Fruit fly (Drosophila melanogaster) whole organism, embryonic: Measurements from ENCODE around the gene sosie.

Source experiments
- ATbp ChIP-seq: fragments of 200-800 bp; sonication (Bioruptor generic); optimal IDR thresholded peaks from 2 replicates; lab custom pipeline; 2017; ENCODE audit warnings: missing biosample characterization, mild to moderate bottlenecking, missing genetic modification characterization, missing genetic modification reagents
- Aef1 ChIP-seq: fragments of 200-800 bp; sonication (Bioruptor generic); IDR thresholded peaks from 3 replicates; pipeline ENCODE4 v1.3.6; 2022; ENCODE audit warnings: missing biosample characterization, missing genetic modification characterization
- CG11723 ChIP-seq: fragments of 200-800 bp; sonication (Bioruptor generic); optimal IDR thresholded peaks from 2 replicates; lab custom pipeline; 2017; ENCODE audit warnings: missing biosample characterization, mild to moderate bottlenecking, missing genetic modification characterization
- CG12104 ChIP-seq: fragments of 200-800 bp; sonication (Bioruptor generic); optimal IDR thresholded peaks from 3 replicates; lab custom pipeline; 2016; ENCODE audit warnings: missing biosample characterization, missing genetic modification characterization
- CG12744 ChIP-seq: fragments of 200-800 bp; sonication (Bioruptor generic); optimal IDR thresholded peaks from 2 replicates; lab custom pipeline; 2016; ENCODE audit warnings: missing biosample characterization, missing genetic modification characterization
- CG13424 ChIP-seq: fragments of 200-800 bp; sonication (Bioruptor generic); optimal IDR thresholded peaks from 2 replicates; lab custom pipeline; 2019; ENCODE audit warnings: missing biosample characterization, mild to moderate bottlenecking, missing genetic modification characterization, moderate library complexity
- CG15269 ChIP-seq: fragments of 200-800 bp; sonication (Bioruptor generic); optimal IDR thresholded peaks from 2 replicates; lab custom pipeline; 2018; ENCODE audit warnings: missing biosample characterization, mild to moderate bottlenecking, missing genetic modification characterization, moderate library complexity
- CG15601 ChIP-seq: fragments of 200-800 bp; sonication (Bioruptor generic); optimal IDR thresholded peaks from 3 replicates; lab custom pipeline; 2019; ENCODE audit warnings: missing biosample characterization, mild to moderate bottlenecking, missing genetic modification characterization, moderate library complexity
- CG1647 ChIP-seq: fragments of 200-800 bp; sonication (Bioruptor generic); optimal IDR thresholded peaks from 3 replicates; lab custom pipeline; 2016; ENCODE audit warnings: missing biosample characterization, missing genetic modification characterization
- CG17359 ChIP-seq: fragments of 200-800 bp; sonication (Bioruptor generic); optimal IDR thresholded peaks from 3 replicates; lab custom pipeline; 2018; ENCODE audit warnings: missing biosample characterization, mild to moderate bottlenecking, missing genetic modification characterization, moderate library complexity
- CG1792 ChIP-seq: fragments of 200-800 bp; sonication (Bioruptor generic); optimal IDR thresholded peaks from 2 replicates; lab custom pipeline; 2016; ENCODE audit warnings: missing biosample characterization, missing genetic modification characterization
- CG18476 ChIP-seq: fragments of 200-800 bp; sonication (Bioruptor generic); optimal IDR thresholded peaks from 2 replicates; lab custom pipeline; 2016; ENCODE audit warnings: missing biosample characterization, mild to moderate bottlenecking, missing genetic modification characterization
- CG34422 ChIP-seq: fragments of 200-800 bp; sonication (Bioruptor generic); IDR thresholded peaks from 3 replicates; pipeline ENCODE4 v1.3.6; 2022; ENCODE audit warnings: missing biosample characterization, missing genetic modification characterization
- CG3847 ChIP-seq: fragments of 200-800 bp; sonication (Bioruptor generic); IDR thresholded peaks from 2 replicates; pipeline ENCODE4 v1.3.6; 2022; ENCODE audit warnings: missing biosample characterization, missing genetic modification characterization
- CG4328 ChIP-seq: fragments of 200-800 bp; sonication (Bioruptor generic); optimal IDR thresholded peaks from 3 replicates; lab custom pipeline; 2017; ENCODE audit warnings: missing biosample characterization, missing genetic modification reagents, missing genetic modification characterization
- CG4424 ChIP-seq: fragments of 200-800 bp; sonication (Bioruptor generic); optimal IDR thresholded peaks from 3 replicates; lab custom pipeline; 2016; ENCODE audit warnings: missing biosample characterization, missing genetic modification characterization
- CG4617 ChIP-seq: fragments of 200-800 bp; sonication (Bioruptor generic); optimal IDR thresholded peaks from 3 replicates; lab custom pipeline; 2016; ENCODE audit warnings: missing biosample characterization, missing genetic modification characterization, borderline replicate concordance
- CG4820 ChIP-seq: fragments of 200-800 bp; sonication (Bioruptor generic); optimal IDR thresholded peaks from 3 replicates; lab custom pipeline; 2016; ENCODE audit warnings: missing biosample characterization, missing genetic modification characterization
- CG6254 ChIP-seq: fragments of 200-800 bp; sonication (Bioruptor generic); optimal IDR thresholded peaks from 3 replicates; lab custom pipeline; 2017; ENCODE audit warnings: mild to moderate bottlenecking, missing biosample characterization, missing genetic modification reagents, missing genetic modification characterization
- CG6813 ChIP-seq: fragments of 200-800 bp; sonication (Bioruptor generic); optimal IDR thresholded peaks from 2 replicates; lab custom pipeline; 2017; ENCODE audit warnings: missing biosample characterization, missing genetic modification characterization, mild to moderate bottlenecking, moderate library complexity, missing genetic modification reagents
- CG9609 ChIP-seq: fragments of 200-800 bp; sonication (Bioruptor generic); optimal IDR thresholded peaks from 3 replicates; lab custom pipeline; 2016; ENCODE audit warnings: missing biosample characterization, missing genetic modification characterization
- Doc2 ChIP-seq: fragments of 200-800 bp; sonication (Bioruptor generic); IDR thresholded peaks from 2 replicates; pipeline ENCODE4 v1.3.6; 2022; ENCODE audit warnings: missing biosample characterization, missing genetic modification characterization
- Fer3 ChIP-seq: fragments of 200-800 bp; sonication (Bioruptor generic); optimal IDR thresholded peaks from 2 replicates; lab custom pipeline; 2018; ENCODE audit warnings: missing biosample characterization, mild to moderate bottlenecking, missing genetic modification characterization, moderate library complexity
- HHEX ChIP-seq: fragments of 200-800 bp; sonication (Bioruptor generic); optimal IDR thresholded peaks from 3 replicates; lab custom pipeline; 2017; ENCODE audit warnings: missing biosample characterization, mild to moderate bottlenecking, missing genetic modification characterization, missing genetic modification reagents
- Hand ChIP-seq: fragments of 200-800 bp; sonication (Bioruptor generic); optimal IDR thresholded peaks from 2 replicates; lab custom pipeline; 2017; ENCODE audit warnings: mild to moderate bottlenecking, missing biosample characterization, missing genetic modification reagents, missing genetic modification characterization
- Hr39 ChIP-seq: fragments of >200 bp; optimal IDR thresholded peaks from 2 replicates; lab custom pipeline; 2017
- Lpt ChIP-seq: fragments of >200 bp; optimal IDR thresholded peaks from 2 replicates; lab custom pipeline; 2018; ENCODE audit warnings: missing biosample characterization, missing genetic modification characterization
- NC2α ChIP-seq: fragments of 200-800 bp; sonication (Bioruptor generic); optimal IDR thresholded peaks from 2 replicates; lab custom pipeline; 2016; ENCODE audit warnings: missing biosample characterization, missing genetic modification characterization
- NC2β ChIP-seq: fragments of 200-800 bp; sonication (Bioruptor generic); optimal IDR thresholded peaks from 2 replicates; lab custom pipeline; 2016; ENCODE audit warnings: missing biosample characterization, missing genetic modification characterization
- Pdp1 ChIP-seq, 2 experiments: fragments of 200-800 bp; sonication (Bioruptor generic); optimal IDR thresholded peaks; 3 replicates each; lab custom pipeline; 2016; ENCODE audit warnings: missing biosample characterization in 2 of 2, missing genetic modification characterization in 2 of 2, mild to moderate bottlenecking in 1 of 2, moderate library complexity in 1 of 2
- Sin3A ChIP-seq: fragments of >200 bp; optimal IDR thresholded peaks from 2 replicates; lab custom pipeline; 2018
- Sox100B ChIP-seq: fragments of 200-800 bp; sonication (Bioruptor generic); optimal IDR thresholded peaks from 3 replicates; lab custom pipeline; 2018; ENCODE audit warnings: missing biosample characterization, mild to moderate bottlenecking, missing genetic modification characterization
- cg ChIP-seq: fragments of 200-800 bp; sonication (Bioruptor generic); optimal IDR thresholded peaks from 3 replicates; lab custom pipeline; 2019; ENCODE audit warnings: missing biosample characterization, mild to moderate bottlenecking, missing genetic modification characterization, moderate library complexity
- crc ChIP-seq: fragments of 200-800 bp; sonication (Bioruptor generic); optimal IDR thresholded peaks from 2 replicates; lab custom pipeline; 2016; ENCODE audit warnings: missing biosample characterization, missing genetic modification characterization
- disco-r ChIP-seq: fragments of 200-800 bp; sonication (Bioruptor generic); optimal IDR thresholded peaks from 2 replicates; lab custom pipeline; 2016; ENCODE audit warnings: missing biosample characterization, missing genetic modification characterization
- ind ChIP-seq: fragments of 200-800 bp; sonication (Bioruptor generic); optimal IDR thresholded peaks from 3 replicates; lab custom pipeline; 2016; ENCODE audit warnings: missing biosample characterization, missing genetic modification characterization
- jumu ChIP-seq: fragments of 200-800 bp; sonication (Bioruptor generic); optimal IDR thresholded peaks from 3 replicates; lab custom pipeline; 2016; ENCODE audit warnings: missing biosample characterization, missing genetic modification characterization
- lab ChIP-seq: fragments of 200-800 bp; sonication (Bioruptor generic); optimal IDR thresholded peaks from 3 replicates; lab custom pipeline; 2017; ENCODE audit warnings: missing biosample characterization, missing genetic modification characterization, mild to moderate bottlenecking, moderate library complexity, missing genetic modification reagents
- nau ChIP-seq: fragments of 200-800 bp; sonication (Bioruptor generic); optimal IDR thresholded peaks from 3 replicates; lab custom pipeline; 2017; ENCODE audit warnings: missing biosample characterization, mild to moderate bottlenecking, missing genetic modification characterization, missing genetic modification reagents
- row ChIP-seq: fragments of 200-800 bp; sonication (Bioruptor generic); IDR thresholded peaks from 3 replicates; pipeline ENCODE4 v1.3.6; 2022; ENCODE audit warnings: missing biosample characterization, missing genetic modification characterization
- sd ChIP-seq: fragments of 200-800 bp; sonication (Bioruptor generic); optimal IDR thresholded peaks from 3 replicates; lab custom pipeline; 2018; ENCODE audit warnings: missing biosample characterization, mild to moderate bottlenecking, missing genetic modification characterization, moderate library complexity
- sima ChIP-seq: fragments of 200-800 bp; sonication (Bioruptor generic); optimal IDR thresholded peaks from 2 replicates; lab custom pipeline; 2016; ENCODE audit warnings: missing biosample characterization, missing genetic modification characterization
- slp2 ChIP-seq: fragments of 200-800 bp; sonication (Bioruptor generic); optimal IDR thresholded peaks from 2 replicates; lab custom pipeline; 2016; ENCODE audit warnings: missing biosample characterization, missing genetic modification characterization
- stc ChIP-seq: fragments of 200-800 bp; sonication (Bioruptor generic); IDR thresholded peaks from 2 replicates; pipeline ENCODE4 v1.3.6; 2022; ENCODE audit warnings: missing biosample characterization, missing genetic modification characterization
- tna ChIP-seq: fragments of 200-800 bp; sonication (Bioruptor generic); IDR thresholded peaks from 2 replicates; pipeline ENCODE4 v1.3.6; 2022; ENCODE audit warnings: missing biosample characterization, missing genetic modification characterization; ENCODE audit not compliant: partially characterized antibody
- tup ChIP-seq: fragments of 200-800 bp; sonication (Bioruptor generic); optimal IDR thresholded peaks from 2 replicates; lab custom pipeline; 2016; ENCODE audit warnings: missing biosample characterization, mild to moderate bottlenecking, missing genetic modification characterization, moderate library complexity
- yki ChIP-seq: fragments of >200 bp; optimal IDR thresholded peaks from 3 replicates; lab custom pipeline; 2018
- zen ChIP-seq: fragments of 200-800 bp; sonication (Bioruptor generic); optimal IDR thresholded peaks from 3 replicates; lab custom pipeline; 2018; ENCODE audit warnings: missing biosample characterization, mild to moderate bottlenecking, missing genetic modification characterization, moderate library complexity
- zen2 ChIP-seq: fragments of 200-800 bp; sonication (Bioruptor generic); IDR thresholded peaks from 3 replicates; pipeline ENCODE4 v1.3.6; 2022; ENCODE audit warnings: missing biosample characterization, missing genetic modification characterization; ENCODE audit not compliant: partially characterized antibody

sosie gene

dm6 chr3R:24875939-24876842, 42.4 kb downstream of the sosie start, which contains the start of gene CG3744 (continued):
- TF ChIP-seq CG34422 = peak; percentile 94
- peak; percentile 80 for TF ChIP-seq CG15601
- TF ChIP-seq Lpt = no peak
- TF ChIP-seq stc (GFP tag; lab: Robert Waterston, UW) = peak; percentile 85
- TF ChIP-seq CG6813 (GFP tag; lab: Kevin White, UChicago) = peak; percentile 79
- TF ChIP-seq lab (GFP tag; lab: Kevin White, UChicago) = peak; percentile 94
- TF ChIP-seq Fer3 (tag; lab: Kevin White, UChicago) = peak; percentile 92
- TF ChIP-seq cg (GFP tag; lab: Kevin White, UChicago) = peak; percentile 96
- TF ChIP-seq CG17359 = peak; percentile 90
- peak; percentile 92 for TF ChIP-seq Aef1 (GFP tag; lab: Robert Waterston, UW)
- peak; percentile 94 for TF ChIP-seq Hr39
- peak; percentile 60 for TF ChIP-seq CG12744
- TF ChIP-seq CG12104 (GFP tag; lab: Kevin White, UChicago) = peak; percentile 77
- TF ChIP-seq CG4328 = peak; percentile 85
- TF ChIP-seq CG6254 (GFP tag; lab: Kevin White, UChicago) = peak; percentile 56
- TF ChIP-seq disco-r (GFP tag; lab: Kevin White, UChicago) = no peak
- peak; percentile 42 for TF ChIP-seq CG1792 (GFP tag; lab: Kevin White, UChicago)
- TF ChIP-seq Pdp1 (GFP tag; optimal IDR thresholded peaks at IDR 0.05; lab: Kevin White, UChicago) = peak; percentile 75 to 77
- TF ChIP-seq nau (GFP tag; lab: Kevin White, UChicago) = no peak
- TF ChIP-seq tna (GFP tag; lab: Robert Waterston, UW) = peak; percentile 88
- no peak for TF ChIP-seq sima (GFP tag; lab: Kevin White, UChicago)
- TF ChIP-seq crc (GFP tag; lab: Kevin White, UChicago) = peak; percentile 25
- TF ChIP-seq Sox100B (GFP tag; lab: Kevin White, UChicago) = no peak
- TF ChIP-seq row (GFP tag; lab: Robert Waterston, UW) = peak; percentile 98
- peak; percentile 71 for TF ChIP-seq CG18476 (GFP tag; lab: Kevin White, UChicago)
- peak; percentile 81 for TF ChIP-seq CG4820 (GFP tag; lab: Kevin White, UChicago)
- peak; percentile 77 for TF ChIP-seq CG1647
- peak; percentile 77 for TF ChIP-seq CG9609
- TF ChIP-seq NC2β = peak; percentile 35
- TF ChIP-seq HHEX (GFP tag; lab: Kevin White, UChicago) = peak; percentile 88
- peak; percentile 73 for TF ChIP-seq Sin3A
- peak; percentile 96 for TF ChIP-seq CG3847
- peak; percentile 93 for TF ChIP-seq zen2 (GFP tag; lab: Robert Waterston, UW)
- peak; percentile 77 for TF ChIP-seq CG11723 (GFP tag; lab: Kevin White, UChicago)
- peak; percentile 90 for TF ChIP-seq CG15269 (tag; lab: Kevin White, UChicago)
- TF ChIP-seq NC2α = peak; percentile 45
- peak; percentile 67 for TF ChIP-seq jumu
- TF ChIP-seq sd (tag; lab: Kevin White, UChicago) = peak; percentile 41
- TF ChIP-seq CG13424 (tag; lab: Kevin White, UChicago) = peak; percentile 94
- TF ChIP-seq zen (tag; lab: Kevin White, UChicago) = peak; percentile 79
- TF ChIP-seq slp2 (GFP tag; lab: Kevin White, UChicago) = peak; percentile 33
- peak; percentile 68 for TF ChIP-seq Hand (GFP tag; lab: Kevin White, UChicago)
- peak; percentile 88 for TF ChIP-seq CG4424
- no peak for TF ChIP-seq yki (lab: Kevin White, UChicago)
- TF ChIP-seq tup (GFP tag; lab: Kevin White, UChicago) = peak; percentile 69
- peak; percentile 78 for TF ChIP-seq CG4617 (GFP tag; lab: Kevin White, UChicago)
- peak; percentile 93 for TF ChIP-seq ind
- no peak for TF ChIP-seq ATbp
- TF ChIP-seq Doc2 (GFP tag; lab: Robert Waterston, UW) = peak; percentile 46
